Fruit fly (Drosophila melanogaster) whole organism, embryonic: ENCODE data around the gene mRpL28.

Experiments used
- Ada2b ChIP-seq: fragments of 200-800 bp; sonication (Bioruptor generic); IDR thresholded peaks from 2 replicates; pipeline ENCODE4 v1.3.6; 2022; ENCODE audit warnings: missing biosample characterization, missing genetic modification characterization
- BtbVII ChIP-seq: fragments of 200-800 bp; sonication (Bioruptor generic); optimal IDR thresholded peaks from 3 replicates; lab custom pipeline; 2017; ENCODE audit warnings: missing biosample characterization, mild to moderate bottlenecking, missing genetic modification characterization
- CG10147 ChIP-seq: fragments of 200-800 bp; sonication (Bioruptor generic); optimal IDR thresholded peaks from 2 replicates; lab custom pipeline; 2019; ENCODE audit warnings: missing biosample characterization, mild to moderate bottlenecking, missing genetic modification characterization, moderate library complexity
- CG10565 ChIP-seq: fragments of 200-800 bp; sonication (Bioruptor generic); optimal IDR thresholded peaks from 3 replicates; lab custom pipeline; 2016; ENCODE audit warnings: missing biosample characterization, mild to moderate bottlenecking, missing genetic modification characterization
- CG10654 ChIP-seq: fragments of 200-800 bp; sonication (Bioruptor generic); optimal IDR thresholded peaks from 2 replicates; lab custom pipeline; 2016; ENCODE audit warnings: missing biosample characterization, missing genetic modification characterization
- CG10959 ChIP-seq: fragments of 200-800 bp; sonication (Bioruptor generic); IDR thresholded peaks from 2 replicates; pipeline ENCODE4 v1.3.6; 2022; ENCODE audit warnings: missing biosample characterization, missing genetic modification characterization
- CG11696 ChIP-seq: fragments of 200-800 bp; sonication (Bioruptor generic); IDR thresholded peaks from 2 replicates; pipeline ENCODE4 v1.3.6; 2022; ENCODE audit warnings: missing biosample characterization, missing genetic modification characterization
- CG1233 ChIP-seq: fragments of 200-800 bp; sonication (Bioruptor generic); optimal IDR thresholded peaks from 4 replicates; lab custom pipeline; 2018; ENCODE audit warnings: missing biosample characterization, mild to moderate bottlenecking, missing genetic modification characterization
- CG12769 ChIP-seq: fragments of 200-800 bp; sonication (Bioruptor generic); optimal IDR thresholded peaks from 2 replicates; lab custom pipeline; 2019; ENCODE audit warnings: missing biosample characterization, mild to moderate bottlenecking, missing genetic modification characterization, moderate library complexity
- CG15601 ChIP-seq: fragments of 200-800 bp; sonication (Bioruptor generic); optimal IDR thresholded peaks from 3 replicates; lab custom pipeline; 2019; ENCODE audit warnings: missing biosample characterization, mild to moderate bottlenecking, missing genetic modification characterization, moderate library complexity
- CG17802 ChIP-seq: fragments of 200-800 bp; sonication (Bioruptor generic); optimal IDR thresholded peaks from 2 replicates; lab custom pipeline; 2018; ENCODE audit warnings: missing biosample characterization, mild to moderate bottlenecking, missing genetic modification characterization, moderate library complexity
- CG17829 ChIP-seq: fragments of 200-800 bp; optimal IDR thresholded peaks from 2 replicates; lab custom pipeline; 2019; ENCODE audit warnings: missing biosample characterization, mild to moderate bottlenecking, missing genetic modification characterization, moderate library complexity
- CG17912 ChIP-seq: fragments of 200-800 bp; sonication (Bioruptor generic); optimal IDR thresholded peaks from 2 replicates; lab custom pipeline; 2018; ENCODE audit warnings: missing biosample characterization, mild to moderate bottlenecking, missing genetic modification characterization
- CG2120 ChIP-seq: fragments of 200-800 bp; sonication (Bioruptor generic); optimal IDR thresholded peaks from 3 replicates; lab custom pipeline; 2016; ENCODE audit warnings: missing biosample characterization, missing genetic modification characterization
- CG3407 ChIP-seq: fragments of 200-800 bp; sonication (Bioruptor generic); optimal IDR thresholded peaks from 2 replicates; lab custom pipeline; 2018; ENCODE audit warnings: missing biosample characterization, mild to moderate bottlenecking, missing genetic modification characterization
- CG34422 ChIP-seq: fragments of 200-800 bp; sonication (Bioruptor generic); IDR thresholded peaks from 3 replicates; pipeline ENCODE4 v1.3.6; 2022; ENCODE audit warnings: missing biosample characterization, missing genetic modification characterization
- CG3838 ChIP-seq: fragments of 200-800 bp; sonication (Bioruptor generic); optimal IDR thresholded peaks from 3 replicates; lab custom pipeline; 2016; ENCODE audit warnings: missing biosample characterization, missing genetic modification characterization
- CG42726 ChIP-seq: fragments of 200-800 bp; sonication (Bioruptor generic); IDR thresholded peaks from 2 replicates; pipeline ENCODE4 v1.3.6; 2022; ENCODE audit warnings: missing biosample characterization, missing genetic modification characterization; ENCODE audit not compliant: partially characterized antibody
- CG6854 ChIP-seq: fragments of 200-800 bp; sonication (Bioruptor generic); optimal IDR thresholded peaks from 3 replicates; lab custom pipeline; 2017; ENCODE audit warnings: missing biosample characterization, mild to moderate bottlenecking, missing genetic modification characterization
- CG7963 ChIP-seq: fragments of 200-800 bp; sonication (Bioruptor generic); IDR thresholded peaks from 3 replicates; pipeline ENCODE4 v1.3.6; 2022; ENCODE audit warnings: missing biosample characterization, missing genetic modification characterization; ENCODE audit not compliant: partially characterized antibody
- CG8765 ChIP-seq: fragments of 200-800 bp; sonication (Bioruptor generic); IDR thresholded peaks from 2 replicates; pipeline ENCODE4 v1.3.6; 2022; ENCODE audit warnings: missing biosample characterization, missing genetic modification characterization
- CG9727 ChIP-seq: fragments of 200-800 bp; sonication (Bioruptor generic); optimal IDR thresholded peaks from 3 replicates; lab custom pipeline; 2017; ENCODE audit warnings: missing biosample characterization, mild to moderate bottlenecking, missing genetic modification characterization
- CrebB ChIP-seq: fragments of 200-800 bp; sonication (Bioruptor generic); optimal IDR thresholded peaks from 3 replicates; lab custom pipeline; 2018; ENCODE audit warnings: missing biosample characterization, mild to moderate bottlenecking, missing genetic modification characterization
- Fer1 ChIP-seq: fragments of 200-800 bp; sonication (Bioruptor generic); optimal IDR thresholded peaks from 2 replicates; lab custom pipeline; 2017; ENCODE audit warnings: missing biosample characterization, mild to moderate bottlenecking, missing genetic modification characterization
- HLH4C ChIP-seq: fragments of 200-800 bp; sonication (Bioruptor generic); IDR thresholded peaks from 3 replicates; pipeline ENCODE4 v1.3.6; 2022; ENCODE audit warnings: missing biosample characterization, missing genetic modification characterization; ENCODE audit not compliant: partially characterized antibody
- Lhr ChIP-seq: fragments of 200-800 bp; sonication (Bioruptor generic); optimal IDR thresholded peaks from 3 replicates; lab custom pipeline; 2017; ENCODE audit warnings: mild to moderate bottlenecking, missing biosample characterization, missing genetic modification reagents, missing genetic modification characterization
- Lim3 ChIP-seq: fragments of 200-800 bp; sonication (Bioruptor generic); IDR thresholded peaks from 2 replicates; pipeline ENCODE4 v1.3.6; 2022; ENCODE audit warnings: missing biosample characterization, missing genetic modification characterization
- MBD-R2 ChIP-seq: fragments of 200-800 bp; sonication (Bioruptor generic); IDR thresholded peaks from 2 replicates; pipeline ENCODE4 v1.3.6; 2022; ENCODE audit warnings: missing biosample characterization, missing genetic modification characterization
- Nf-YA ChIP-seq: fragments of 200-800 bp; sonication (Bioruptor generic); IDR thresholded peaks from 2 replicates; pipeline ENCODE4 v1.3.6; 2022; ENCODE audit warnings: missing biosample characterization, missing genetic modification characterization
- Optix ChIP-seq: fragments of 200-800 bp; sonication (Bioruptor generic); IDR thresholded peaks from 3 replicates; pipeline ENCODE4 v1.3.6; 2022; ENCODE audit warnings: missing biosample characterization, missing genetic modification characterization
- Trl ChIP-seq, 3 experiments: fragments of >200 bp in 2 of 3; fragments of 200-800 bp in 1 of 3; sonication (Bioruptor generic) in 1 of 3; optimal IDR thresholded peaks; 2 replicates in 1 of 3; 3 replicates in 2 of 3; lab custom pipeline; 2016 to 2017; ENCODE audit warnings: missing biosample characterization in 1 of 3, missing genetic modification characterization in 1 of 3
- ash1 ChIP-seq: fragments of 200-800 bp; sonication (Bioruptor generic); optimal IDR thresholded peaks from 2 replicates; lab custom pipeline; 2018; ENCODE audit warnings: missing biosample characterization, mild to moderate bottlenecking, missing genetic modification characterization
- bsh ChIP-seq, 2 experiments: fragments of 200-800 bp; sonication (Bioruptor generic); optimal IDR thresholded peaks; 2 replicates each; lab custom pipeline; 2017 to 2018; ENCODE audit warnings: mild to moderate bottlenecking in 2 of 2, missing biosample characterization in 2 of 2, missing genetic modification characterization in 2 of 2, moderate library complexity in 1 of 2
- caup ChIP-seq: fragments of 200-800 bp; sonication (Bioruptor generic); optimal IDR thresholded peaks from 3 replicates; lab custom pipeline; 2017; ENCODE audit warnings: missing biosample characterization, mild to moderate bottlenecking, missing genetic modification characterization, moderate library complexity; ENCODE audit not compliant: severe bottlenecking
- chm ChIP-seq: fragments of 200-800 bp; sonication (Bioruptor generic); IDR thresholded peaks from 2 replicates; pipeline ENCODE4 v1.3.6; 2022; ENCODE audit warnings: missing biosample characterization, missing genetic modification characterization
- croc ChIP-seq: fragments of 200-800 bp; sonication (Bioruptor generic); conservative IDR thresholded peaks from 3 replicates; pipeline ENCODE4 v1.3.6; 2022; ENCODE audit warnings: missing biosample characterization, missing genetic modification characterization
- crp ChIP-seq, 2 experiments: fragments of 200-800 bp; sonication (Bioruptor generic); optimal IDR thresholded peaks; 2 replicates in 1 of 2; 3 replicates in 1 of 2; lab custom pipeline; 2017; ENCODE audit warnings: missing biosample characterization in 2 of 2, missing genetic modification characterization in 2 of 2, mild to moderate bottlenecking in 1 of 2, moderate library complexity in 1 of 2
- dimm ChIP-seq: fragments of 200-800 bp; sonication (Bioruptor generic); IDR thresholded peaks from 2 replicates; pipeline ENCODE4 v1.3.6; 2022; ENCODE audit warnings: missing biosample characterization, missing genetic modification characterization
- en ChIP-seq: fragments of 200-800 bp; sonication (Bioruptor generic); optimal IDR thresholded peaks from 2 replicates; lab custom pipeline; 2016; ENCODE audit warnings: missing biosample characterization, missing genetic modification characterization
- gce ChIP-seq: fragments of 200-800 bp; sonication (Bioruptor generic); IDR thresholded peaks from 3 replicates; pipeline ENCODE4 v1.3.6; 2022; ENCODE audit warnings: missing biosample characterization, missing genetic modification characterization
- kay ChIP-seq: fragments of 200-800 bp; sonication (Bioruptor generic); optimal IDR thresholded peaks from 2 replicates; lab custom pipeline; 2016; ENCODE audit warnings: missing biosample characterization, missing genetic modification characterization
- kni ChIP-seq: fragments of 200-800 bp; sonication (Bioruptor generic); optimal IDR thresholded peaks from 3 replicates; lab custom pipeline; 2017; ENCODE audit warnings: mild to moderate bottlenecking, missing biosample characterization, missing genetic modification reagents, missing genetic modification characterization
- lola ChIP-seq, 3 experiments: fragments of >200 bp in 2 of 3; fragments of 200-800 bp in 1 of 3; sonication (Bioruptor generic) in 1 of 3; optimal IDR thresholded peaks; 2 replicates each; lab custom pipeline; 2017 to 2019; ENCODE audit warnings: missing biosample characterization in 3 of 3, missing genetic modification characterization in 3 of 3, mild to moderate bottlenecking in 1 of 3, moderate library complexity in 1 of 3
- lov ChIP-seq, 2 experiments: fragments of 200-800 bp in 1 of 2; fragments of >200 bp in 1 of 2; sonication (Bioruptor generic) in 1 of 2; IDR thresholded peaks in 1 of 2; optimal IDR thresholded peaks in 1 of 2; 2 replicates in 1 of 2; 3 replicates in 1 of 2; pipeline versions ENCODE4 v1.3.6 to Lab custom; 2017 to 2022; ENCODE audit warnings: missing biosample characterization in 1 of 2, missing genetic modification characterization in 1 of 2
- odd ChIP-seq: fragments of 200-800 bp; sonication (Bioruptor generic); optimal IDR thresholded peaks from 2 replicates; lab custom pipeline; 2017; ENCODE audit warnings: missing biosample characterization, mild to moderate bottlenecking, missing genetic modification characterization
- pita ChIP-seq: fragments of 200-800 bp; sonication (Bioruptor generic); optimal IDR thresholded peaks from 2 replicates; lab custom pipeline; 2017; ENCODE audit warnings: missing biosample characterization, mild to moderate bottlenecking, missing genetic modification characterization
- unc-4 ChIP-seq: fragments of 200-800 bp; sonication (Bioruptor generic); IDR thresholded peaks from 2 replicates; pipeline ENCODE4 v1.3.6; 2022; ENCODE audit warnings: missing biosample characterization, missing genetic modification characterization; ENCODE audit not compliant: partially characterized antibody

The mRpL28 gene

dm6 chr2L:4973731-4974415, at the start of gene mRpL28 (continued):
- peak; percentile 21 for TF ChIP-seq CG15601 (tag; lab: Kevin White, UChicago)
- TF ChIP-seq crp (GFP tag; optimal IDR thresholded peaks at IDR 0.05; lab: Kevin White, UChicago) = peak; percentile 55 to 95
- TF ChIP-seq Fer1 = peak; percentile 50
- no peak for TF ChIP-seq ash1 (GFP tag; lab: Kevin White, UChicago)
- TF ChIP-seq gce (GFP tag; lab: Robert Waterston, UW) = no peak
- TF ChIP-seq Ada2b (GFP tag; lab: Robert Waterston, UW) = no peak
- TF ChIP-seq CG34422 (GFP tag; lab: Robert Waterston, UW) = peak; percentile 11; the same call in 1 of the 3 replicates
- TF ChIP-seq lov (optimal IDR thresholded peaks at IDR 0.05; lab: Kevin White, UChicago) = no peak
- no peak for TF ChIP-seq lov (GFP tag; IDR thresholded peaks at IDR 0.05; lab: Robert Waterston, UW)
- TF ChIP-seq lola (GFP tag; optimal IDR thresholded peaks at IDR 0.05; lab: Kevin White, UChicago) = peak in 1 of 3 experiments; percentile 0
- TF ChIP-seq CG17802 = peak; percentile 4
- TF ChIP-seq chm (GFP tag; lab: Robert Waterston, UW) = peak; percentile 20; the same call in 1 of the 2 replicates
- no peak for TF ChIP-seq kni (GFP tag; lab: Kevin White, UChicago)
- TF ChIP-seq Nf-YA (GFP tag; lab: Robert Waterston, UW) = no peak
- TF ChIP-seq CG6854 = no peak
- TF ChIP-seq MBD-R2 (GFP tag; lab: Robert Waterston, UW) = peak; percentile 92
- peak; percentile 54 for TF ChIP-seq unc-4
- TF ChIP-seq kay (GFP tag; lab: Kevin White, UChicago) = no peak
- 0 out of 3 replicates have a peak, but pooled peaks have one; percentile 13 for TF ChIP-seq HLH4C (GFP tag; lab: Robert Waterston, UW)
- peak in 1 of 2 experiments; percentile 18 for TF ChIP-seq bsh (GFP tag; optimal IDR thresholded peaks at IDR 0.05; lab: Kevin White, UChicago)
- TF ChIP-seq caup (GFP tag; lab: Kevin White, UChicago) = no peak
- TF ChIP-seq CG3407 (GFP tag; lab: Kevin White, UChicago) = no peak
- no peak for TF ChIP-seq CG42726
- TF ChIP-seq CG17829 (tag; lab: Kevin White, UChicago) = peak; percentile 7
- TF ChIP-seq CG1233 = no peak
- TF ChIP-seq CG10654 (GFP tag; lab: Kevin White, UChicago) = no peak
- TF ChIP-seq Lhr (GFP tag; lab: Kevin White, UChicago) = no peak
- no peak for TF ChIP-seq CG17912
- TF ChIP-seq CG11696 (GFP tag; lab: Robert Waterston, UW) = no peak
- TF ChIP-seq CG9727 (GFP tag; lab: Kevin White, UChicago) = no peak
- no peak for TF ChIP-seq dimm (GFP tag; lab: Robert Waterston, UW)
- no peak for TF ChIP-seq Trl (optimal IDR thresholded peaks at IDR 0.05; lab: Kevin White, UChicago)
- TF ChIP-seq Trl (GFP tag; optimal IDR thresholded peaks at IDR 0.05; lab: Kevin White, UChicago) = peak; percentile 15
- TF ChIP-seq Lim3 (GFP tag; lab: Robert Waterston, UW) = no peak
- TF ChIP-seq CG10565 = no peak
- no peak for TF ChIP-seq pita (GFP tag; lab: Kevin White, UChicago)
- TF ChIP-seq Optix (GFP tag; lab: Robert Waterston, UW) = no peak
- no peak for TF ChIP-seq CG3838 (GFP tag; lab: Kevin White, UChicago)
- TF ChIP-seq CG2120 (GFP tag; lab: Kevin White, UChicago) = peak; percentile 58
- no peak for TF ChIP-seq CG8765 (GFP tag; lab: Robert Waterston, UW)
- no peak for TF ChIP-seq croc
- no peak for TF ChIP-seq odd (GFP tag; lab: Kevin White, UChicago)
- TF ChIP-seq BtbVII (GFP tag; lab: Kevin White, UChicago) = peak; percentile 14
- TF ChIP-seq en (GFP tag; lab: Kevin White, UChicago) = no peak
- peak; percentile 12 for TF ChIP-seq CG10147 (GFP tag; lab: Kevin White, UChicago)
- TF ChIP-seq CG12769 (tag; lab: Kevin White, UChicago) = no peak
- TF ChIP-seq CG7963 (GFP tag; lab: Robert Waterston, UW) = no peak
- no peak for TF ChIP-seq CG10959
- no peak for TF ChIP-seq CrebB (tag; lab: Kevin White, UChicago)
